Worm (Caenorhabditis elegans) whole organism, young adult: ENCODE measurements around the gene R05F9.9.

Experiments
- B0019.2 ChIP-seq: fragments of 200-800 bp; sonication (Bioruptor generic); conservative IDR thresholded peaks from 2 replicates; pipeline ENCODE4 v1.3.6; 2022; ENCODE audit warnings: missing genetic modification reagents, missing genetic modification characterization, missing compliant biosample characterization
- B0035.1 ChIP-seq: sonication (generic microtip); optimal IDR thresholded peaks from 2 replicates; lab custom pipeline; 2016; ENCODE audit warnings: missing genetic modification characterization, mild to moderate bottlenecking, missing compliant biosample characterization, missing genotype, missing genetic modification reagents
- B0336.3 ChIP-seq: fragments of 200-800 bp; sonication (Bioruptor generic); IDR thresholded peaks from 2 replicates; pipeline ENCODE4 v1.3.6; 2022; ENCODE audit warnings: missing genetic modification characterization, missing compliant biosample characterization
- C06A6.2 ChIP-seq: fragments of 200-800 bp; sonication (Bioruptor generic); conservative IDR thresholded peaks from 2 replicates; pipeline ENCODE4 v1.3.6; 2022; ENCODE audit warnings: missing genetic modification characterization, missing compliant biosample characterization
- F22D6.2 ChIP-seq: sonication (generic microtip); optimal IDR thresholded peaks from 2 replicates; lab custom pipeline; 2016; ENCODE audit warnings: mild to moderate bottlenecking, missing genetic modification characterization, missing compliant biosample characterization
- F37B4.10 ChIP-seq: fragments of 200-800 bp; sonication (Bioruptor generic); IDR thresholded peaks from 2 replicates; pipeline ENCODE4 v1.3.6; 2022; ENCODE audit warnings: missing genetic modification characterization, missing compliant biosample characterization
- F52B5.7 ChIP-seq: sonication (generic microtip); optimal IDR thresholded peaks from 2 replicates; lab custom pipeline; 2016; ENCODE audit warnings: mild to moderate bottlenecking, missing genetic modification characterization, missing compliant biosample characterization
- K12H6.12 ChIP-seq: fragments of 200-800 bp; sonication (Bioruptor generic); optimal IDR thresholded peaks from 2 replicates; lab custom pipeline; 2018; ENCODE audit warnings: mild to moderate bottlenecking, missing genetic modification characterization, missing compliant biosample characterization
- T26A5.8 ChIP-seq: sonication (generic microtip); optimal IDR thresholded peaks from 2 replicates; lab custom pipeline; 2016; ENCODE audit warnings: missing genetic modification characterization, missing compliant biosample characterization
- Y53F4B.3 ChIP-seq: fragments of 200-800 bp; sonication (Bioruptor generic); IDR thresholded peaks from 2 replicates; pipeline ENCODE4 v1.3.6; 2022; ENCODE audit warnings: missing genetic modification reagents, missing genetic modification characterization, missing compliant biosample characterization
- Y56A3A.18 ChIP-seq: fragments of 200-800 bp; sonication (Bioruptor generic); IDR thresholded peaks from 2 replicates; pipeline ENCODE4 v1.3.6; 2022; ENCODE audit warnings: missing genetic modification reagents, missing genetic modification characterization, missing compliant biosample characterization
- Y67H2A.10 ChIP-seq: fragments of 200-800 bp; sonication (Bioruptor generic); conservative IDR thresholded peaks from 2 replicates; pipeline ENCODE4 v1.3.6; 2022; ENCODE audit warnings: missing genetic modification reagents, missing genetic modification characterization, missing compliant biosample characterization
- Y95B8A.8 ChIP-seq: fragments of 200-800 bp; sonication (Bioruptor generic); IDR thresholded peaks from 2 replicates; pipeline ENCODE4 v1.3.6; 2022; ENCODE audit warnings: missing genetic modification reagents, missing genetic modification characterization, missing compliant biosample characterization
- ama-1 ChIP-seq, 3 experiments: fragments of 150-350 bp in 1 of 3; sonication (generic microtip) in 2 of 3; optimal IDR thresholded peaks; 2 replicates each; lab custom pipeline; 2014 to 2018; ENCODE audit warnings: missing biosample characterization in 2 of 3, missing genetic modification characterization in 2 of 3, missing genetic modification reagents in 2 of 3
- aptf-2 ChIP-seq: fragments of 200-800 bp; sonication (Bioruptor generic); conservative IDR thresholded peaks from 2 replicates; pipeline ENCODE4 v1.3.6; 2022; ENCODE audit warnings: missing genetic modification reagents, missing genetic modification characterization, missing compliant biosample characterization
- atf-7 ChIP-seq: sonication (generic microtip); optimal IDR thresholded peaks from 2 replicates; lab custom pipeline; 2017; ENCODE audit warnings: mild to moderate bottlenecking, missing genetic modification characterization, missing compliant biosample characterization
- ccch-3 ChIP-seq: fragments of 200-800 bp; sonication (Bioruptor generic); optimal IDR thresholded peaks from 2 replicates; lab custom pipeline; 2018; ENCODE audit warnings: mild to moderate bottlenecking, missing genetic modification characterization, missing compliant biosample characterization
- cebp-1 ChIP-seq, 2 experiments: fragments of 200-800 bp in 1 of 2; sonication (Bioruptor generic) in 1 of 2; sonication (generic microtip) in 1 of 2; IDR thresholded peaks in 1 of 2; optimal IDR thresholded peaks in 1 of 2; 2 replicates each; pipeline versions ENCODE4 v1.3.6 to Lab custom; 2017 to 2022; ENCODE audit warnings: missing compliant biosample characterization in 2 of 2, missing genetic modification characterization in 2 of 2, mild to moderate bottlenecking in 1 of 2, missing genetic modification reagents in 1 of 2, moderate library complexity in 1 of 2
- dpl-1 ChIP-seq: fragments of 150-350 bp; optimal IDR thresholded peaks from 2 replicates; lab custom pipeline; 2014; ENCODE audit warnings: missing biosample characterization, missing genetic modification reagents, missing genetic modification characterization
- egl-44 ChIP-seq: fragments of 200-800 bp; sonication (Bioruptor generic); IDR thresholded peaks from 2 replicates; pipeline ENCODE4 v1.3.6; 2022; ENCODE audit warnings: missing genetic modification reagents, missing genetic modification characterization, missing compliant biosample characterization
- ekl-4 ChIP-seq: fragments of 200-800 bp; sonication (Bioruptor generic); IDR thresholded peaks from 2 replicates; pipeline ENCODE4 v1.3.6; 2022; ENCODE audit warnings: missing genetic modification reagents, missing genetic modification characterization, missing compliant biosample characterization
- ets-4 ChIP-seq: fragments of 200-800 bp; sonication (Bioruptor generic); optimal IDR thresholded peaks from 2 replicates; lab custom pipeline; 2018; ENCODE audit warnings: mild to moderate bottlenecking, missing genetic modification characterization, missing compliant biosample characterization
- let-526 ChIP-seq: fragments of 200-800 bp; sonication (Bioruptor generic); IDR thresholded peaks from 2 replicates; pipeline ENCODE4 v1.3.6; 2022; ENCODE audit warnings: missing genetic modification reagents, missing genetic modification characterization, missing compliant biosample characterization
- let-607 ChIP-seq, 2 experiments: fragments of 200-800 bp in 1 of 2; sonication (Bioruptor generic) in 1 of 2; sonication (generic microtip) in 1 of 2; optimal IDR thresholded peaks; 2 replicates each; lab custom pipeline; 2016 to 2018; ENCODE audit warnings: mild to moderate bottlenecking in 2 of 2, missing compliant biosample characterization in 2 of 2, missing genetic modification characterization in 2 of 2, moderate library complexity in 2 of 2, missing genotype in 1 of 2
- lin-26 ChIP-seq: fragments of 200-800 bp; sonication (Bioruptor generic); IDR thresholded peaks from 2 replicates; pipeline ENCODE4 v1.3.6; 2022; ENCODE audit warnings: missing genetic modification reagents, missing genetic modification characterization, missing compliant biosample characterization
- lin-40 ChIP-seq: sonication (generic microtip); optimal IDR thresholded peaks from 2 replicates; lab custom pipeline; 2016; ENCODE audit warnings: missing genetic modification characterization, mild to moderate bottlenecking, missing compliant biosample characterization, missing genotype, missing genetic modification reagents
- lin-54 ChIP-seq: fragments of 200-800 bp; sonication (Bioruptor generic); optimal IDR thresholded peaks from 2 replicates; lab custom pipeline; 2018; ENCODE audit warnings: mild to moderate bottlenecking, missing genetic modification characterization, missing compliant biosample characterization
- madf-8 ChIP-seq: fragments of 200-800 bp; sonication (Bioruptor generic); conservative IDR thresholded peaks from 2 replicates; pipeline ENCODE4 v1.3.6; 2022; ENCODE audit warnings: missing genetic modification reagents, missing genetic modification characterization, missing compliant biosample characterization
- mxl-1 ChIP-seq: sonication (generic microtip); optimal IDR thresholded peaks from 2 replicates; lab custom pipeline; 2016; ENCODE audit warnings: missing genetic modification characterization, missing compliant biosample characterization
- nfya-1 ChIP-seq: sonication (generic microtip); optimal IDR thresholded peaks from 2 replicates; lab custom pipeline; 2017; ENCODE audit warnings: antibody characterized with exemption, missing compliant biosample characterization, missing genetic modification characterization, borderline replicate concordance; ENCODE audit not compliant: insufficient read depth
- nfyb-1 ChIP-seq: fragments of 200-800 bp; sonication (Bioruptor generic); IDR thresholded peaks from 2 replicates; pipeline ENCODE4 v1.3.6; 2022; ENCODE audit warnings: missing genetic modification reagents, missing genetic modification characterization, missing compliant biosample characterization
- nhr-179 ChIP-seq: sonication (generic microtip); optimal IDR thresholded peaks from 2 replicates; lab custom pipeline; 2016; ENCODE audit warnings: mild to moderate bottlenecking, missing genetic modification characterization, missing compliant biosample characterization
- nhr-80 ChIP-seq: sonication (generic microtip); optimal IDR thresholded peaks from 2 replicates; lab custom pipeline; 2016; ENCODE audit warnings: missing genetic modification characterization, missing compliant biosample characterization
- nhr-90 ChIP-seq: sonication (generic microtip); optimal IDR thresholded peaks from 2 replicates; lab custom pipeline; 2016; ENCODE audit warnings: missing genotype, mild to moderate bottlenecking, missing genetic modification characterization, missing compliant biosample characterization
- pha-4 ChIP-seq: fragments of 150-350 bp; sonication (generic microtip); optimal IDR thresholded peaks from 2 replicates; lab custom pipeline; 2014; ENCODE audit warnings: missing biosample characterization, missing genetic modification reagents, missing genetic modification characterization
- rcor-1 ChIP-seq: fragments of 200-800 bp; sonication (Bioruptor generic); IDR thresholded peaks from 2 replicates; pipeline ENCODE4 v1.3.6; 2022; ENCODE audit warnings: missing genetic modification reagents, missing genetic modification characterization, missing compliant biosample characterization
- rec-8 ChIP-seq, 2 experiments: sonication (generic microtip); optimal IDR thresholded peaks; 2 replicates each; lab custom pipeline; 2016; ENCODE audit warnings: mild to moderate bottlenecking in 2 of 2, missing genetic modification characterization in 2 of 2, missing genetic modification reagents in 2 of 2, missing genotype in 2 of 2, missing biosample characterization in 1 of 2, missing compliant biosample characterization in 1 of 2, moderate library complexity in 1 of 2
- snpc-4 ChIP-seq, 5 experiments: fragments of 150-350 bp in 1 of 5; sonication (generic microtip) in 4 of 5; optimal IDR thresholded peaks; 2 replicates each; lab custom pipeline; 2014 to 2018; ENCODE audit warnings: missing genetic modification characterization in 5 of 5, missing biosample characterization in 3 of 5, antibody characterized with exemption in 2 of 5, mild to moderate bottlenecking in 2 of 5, missing compliant biosample characterization in 2 of 5, missing genotype in 2 of 5, moderate library complexity in 2 of 5, missing genetic modification reagents in 1 of 5
- somi-1 ChIP-seq: fragments of 200-800 bp; sonication (Bioruptor generic); optimal IDR thresholded peaks from 2 replicates; lab custom pipeline; 2018; ENCODE audit warnings: mild to moderate bottlenecking, missing genetic modification characterization, missing compliant biosample characterization
- tbp1 ChIP-seq: fragments of 200-800 bp; sonication (Bioruptor generic); optimal IDR thresholded peaks from 2 replicates; lab custom pipeline; 2018; ENCODE audit warnings: mild to moderate bottlenecking, missing genetic modification characterization, missing compliant biosample characterization
- ztf-18 ChIP-seq: sonication (generic microtip); optimal IDR thresholded peaks from 2 replicates; lab custom pipeline; 2016; ENCODE audit warnings: missing genotype, mild to moderate bottlenecking, missing genetic modification characterization, missing compliant biosample characterization
- ztf-22 ChIP-seq: fragments of 200-800 bp; sonication (Bioruptor generic); optimal IDR thresholded peaks from 2 replicates; lab custom pipeline; 2018; ENCODE audit warnings: mild to moderate bottlenecking, missing genetic modification characterization, moderate library complexity, missing compliant biosample characterization

Gene R05F9.9

DNA sequence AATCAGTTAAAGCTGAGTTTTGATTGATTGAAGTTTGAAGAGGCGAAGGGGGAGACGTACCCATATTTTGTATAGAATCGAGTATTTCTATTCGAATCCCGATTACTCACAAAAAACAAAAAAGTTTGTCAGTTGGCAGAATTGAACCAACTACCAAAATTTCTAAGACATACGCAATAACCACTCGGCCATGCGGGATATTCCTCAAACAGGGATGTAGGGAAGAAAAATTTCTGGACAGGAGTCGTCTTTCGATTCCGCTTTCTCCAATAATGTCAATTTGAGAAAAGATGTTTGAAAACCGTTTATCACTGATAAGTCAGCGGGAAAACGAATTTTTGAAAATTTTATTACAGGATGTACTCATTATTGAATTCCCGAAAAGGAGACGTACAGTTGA, 26.5 kb upstream of the R05F9.9 start (continued):
- TF ChIP-seq rcor-1 (0 out of 2 replicates have a peak, but pooled peaks have one; percentile 13), C06A6.2 (GFP tag; lab: Robert Waterston, UW) (0 out of 2 replicates have a peak, but pooled peaks have one; percentile 15), tbp1 (GFP tag; lab: Kevin White, UChicago) (peak; percentile 84)

DNA sequence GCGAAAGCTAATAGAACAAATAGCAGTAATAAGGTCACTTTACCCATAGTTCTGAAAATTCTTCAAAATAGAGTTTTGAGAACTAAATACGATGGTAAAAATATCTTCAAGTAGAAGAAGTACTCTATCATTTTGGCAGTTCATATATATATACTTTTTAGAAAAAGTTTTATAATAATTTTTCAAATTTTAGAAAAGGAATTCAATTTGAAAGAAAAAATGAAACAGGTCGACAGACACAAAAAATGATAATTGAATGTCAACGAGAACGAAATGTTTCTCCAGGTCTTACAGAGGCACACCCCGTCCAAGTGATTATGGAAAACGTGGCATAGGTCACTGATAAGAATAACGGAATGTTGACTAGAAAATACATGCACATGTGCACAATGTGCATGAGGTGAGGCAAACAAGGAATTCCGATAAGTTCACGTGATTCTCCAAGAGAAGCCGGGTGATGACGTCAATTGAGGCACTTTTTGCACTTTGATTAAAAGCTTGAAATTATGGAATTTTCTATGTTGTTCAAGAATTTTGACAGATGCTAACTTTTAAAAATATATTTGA, 23.4 kb upstream of the R05F9.9 start, which contains the start of gene aagr-2:
aagr-2 (minus strand) TSS at position 51 of the 567 bp plus-strand sequence.
- TF ChIP-seq dpl-1 (no peak), rec-8 (tag; optimal IDR thresholded peaks at IDR 0.05; lab: Kevin White, UChicago) (no peak), nfya-1 (tag; lab: Kevin White, UChicago) (no peak), ekl-4 (GFP tag; lab: Robert Waterston, UW) (no peak; the same call in 1 of the 2 replicates), lin-54 (no peak), nhr-90 (tag; lab: Kevin White, UChicago) (peak; percentile 54), aptf-2 (GFP tag; lab: Robert Waterston, UW) (no peak), F37B4.10 (GFP tag; lab: Robert Waterston, UW) (no peak), ets-4 (GFP tag; lab: Kevin White, UChicago) (peak; percentile 44), somi-1 (GFP tag; lab: Kevin White, UChicago) (no peak), ztf-18 (tag; lab: Kevin White, UChicago) (no peak), nfyb-1 (GFP tag; lab: Robert Waterston, UW) (peak; percentile 22; the same call in 1 of the 2 replicates), B0035.1 (tag; lab: Kevin White, UChicago) (no peak), Y67H2A.10 (no peak), ccch-3 (GFP tag; lab: Kevin White, UChicago) (no peak), egl-44 (GFP tag; lab: Robert Waterston, UW) (peak; percentile 74; the same call in 1 of the 2 replicates), Y95B8A.8 (GFP tag; lab: Robert Waterston, UW) (0 out of 2 replicates have a peak, but pooled peaks have one; percentile 8), K12H6.12 (tag; lab: Kevin White, UChicago) (no peak), F52B5.7 (tag; lab: Kevin White, UChicago) (no peak), let-526 (GFP tag; lab: Robert Waterston, UW) (no peak), tbp1 (GFP tag; lab: Kevin White, UChicago) (peak; percentile 25), Y53F4B.3 (GFP tag; lab: Robert Waterston, UW) (no peak), ama-1 (optimal IDR thresholded peaks at IDR 0.05; lab: Kevin White, UChicago) (no peak), ama-1 (GFP tag; optimal IDR thresholded peaks at IDR 0.05; lab: Kevin White, UChicago) (no peak), atf-7 (peak; percentile 92), lin-40 (tag; lab: Kevin White, UChicago) (no peak), lin-26 (no peak), pha-4 (tag; lab: Kevin White, UChicago) (peak; percentile 86), B0019.2 (GFP tag; lab: Robert Waterston, UW) (no peak), F22D6.2 (peak; percentile 11), let-607 (tag; optimal IDR thresholded peaks at IDR 0.05; lab: Kevin White, UChicago) (peak; percentile 36 to 64), nhr-179 (no peak), madf-8 (no peak), cebp-1 (GFP tag; IDR thresholded peaks at IDR 0.05; lab: Robert Waterston, UW) (no peak), cebp-1 (tag; optimal IDR thresholded peaks at IDR 0.05; lab: Kevin White, UChicago) (peak; percentile 60), Y56A3A.18 (no peak), mxl-1 (tag; lab: Kevin White, UChicago) (no peak), snpc-4 (GFP tag; optimal IDR thresholded peaks at IDR 0.05; lab: Kevin White, UChicago) (no peak), snpc-4 (tag; optimal IDR thresholded peaks at IDR 0.05; lab: Kevin White, UChicago) (peak in 1 of 4 experiments; percentile 10), B0336.3 (GFP tag; lab: Robert Waterston, UW) (peak; percentile 25; the same call in 1 of the 2 replicates), T26A5.8 (tag; lab: Kevin White, UChicago) (no peak), nhr-80 (tag; lab: Kevin White, UChicago) (peak; percentile 94), ztf-22 (GFP tag; lab: Kevin White, UChicago) (peak; percentile 18)
